Worm (Caenorhabditis elegans): ENCODE results near the gene T09A5.4.

- TF ChIP-seq flt-1 (GFP tag; IDR thresholded peaks at IDR 0.05) (no peak), aly-1 (tag; optimal IDR thresholded peaks at IDR 0.05) (no peak), tra-4 (tag; optimal IDR thresholded peaks at IDR 0.05) (no peak), scrt-1 (GFP tag; IDR thresholded peaks at IDR 0.05) (no peak), hmg-4 (GFP tag; optimal IDR thresholded peaks at IDR 0.05) (no peak), ama-1 (optimal IDR thresholded peaks at IDR 0.05) (no peak)
Measured at ce11 chrII:7842053-7842452, 3.9 kb upstream of the T09A5.4 start, which contains the start of gene klp-3.
